Fruit fly (Drosophila melanogaster): ENCODE data around the gene SmydA-8.

SmydA-8 gene

dm6 chrX:2222181-2222790, 8.7 kb upstream of the SmydA-8 start, which contains the start of gene Vinc (continued):
- TF ChIP-seq hkb (optimal IDR thresholded peaks at IDR 0.05) (no peak), hkb (GFP tag; IDR thresholded peaks at IDR 0.05) (peak; percentile 86), Bgb (GFP tag; IDR thresholded peaks at IDR 0.05; ENCODE audit: partially characterized antibody) (peak; percentile 43), CG17612 (GFP tag; IDR thresholded peaks at IDR 0.05) (no peak; the same call in 1 of the 2 replicates), CG15514 (GFP tag; optimal IDR thresholded peaks at IDR 0.05) (peak; percentile 86), B-H2 (GFP tag; optimal IDR thresholded peaks at IDR 0.05) (peak; percentile 76), Rfx (GFP tag; IDR thresholded peaks at IDR 0.05) (peak; percentile 94), prd (optimal IDR thresholded peaks at IDR 0.05) (no peak), prd (GFP tag; IDR thresholded peaks at IDR 0.05) (peak; percentile 79), CG2875 (GFP tag; optimal IDR thresholded peaks at IDR 0.05) (peak; percentile 26), CG10209 (GFP tag; optimal IDR thresholded peaks at IDR 0.05) (peak; percentile 89), CG10267 (tag; optimal IDR thresholded peaks at IDR 0.05) (peak; percentile 82), mld (GFP tag; IDR thresholded peaks at IDR 0.05; ENCODE audit: partially characterized antibody) (no peak), az2 (GFP tag; optimal IDR thresholded peaks at IDR 0.05) (peak; percentile 62), Hr3 (GFP tag; optimal IDR thresholded peaks at IDR 0.05) (peak; percentile 62), CG5953 (GFP tag; IDR thresholded peaks at IDR 0.05) (peak; percentile 61), cas (GFP tag; IDR thresholded peaks at IDR 0.05) (peak; percentile 68; the same call in 1 of the 2 replicates), vfl (GFP tag; optimal IDR thresholded peaks at IDR 0.05) (peak; percentile 63), chif (GFP tag; optimal IDR thresholded peaks at IDR 0.05) (peak; percentile 13 to 85), Max (GFP tag; optimal IDR thresholded peaks at IDR 0.05) (peak; percentile 81), CG11504 (tag; optimal IDR thresholded peaks at IDR 0.05) (peak; percentile 90), pita (GFP tag; optimal IDR thresholded peaks at IDR 0.05) (no peak), row (GFP tag; IDR thresholded peaks at IDR 0.05) (peak; percentile 98), Tbp (GFP tag; optimal IDR thresholded peaks at IDR 0.05) (no peak), unpg (GFP tag; optimal IDR thresholded peaks at IDR 0.05) (peak; percentile 73), Xrp1 (GFP tag; IDR thresholded peaks at IDR 0.05) (peak; percentile 91), CG4404 (GFP tag; IDR thresholded peaks at IDR 0.05) (peak; percentile 70), unc-4 (GFP tag; IDR thresholded peaks at IDR 0.05; ENCODE audit: partially characterized antibody) (no peak), ap (GFP tag; IDR thresholded peaks at IDR 0.05) (peak; percentile 67), Ada2b (GFP tag; IDR thresholded peaks at IDR 0.05) (peak; percentile 77), scrt (GFP tag; optimal IDR thresholded peaks at IDR 0.05) (peak; percentile 87), Mes4 (GFP tag; optimal IDR thresholded peaks at IDR 0.05) (peak; percentile 41), CHES-1-like (GFP tag; optimal IDR thresholded peaks at IDR 0.05) (peak; percentile 58), Blimp-1 (GFP tag; optimal IDR thresholded peaks at IDR 0.05) (peak; percentile 85), CG34224 (GFP tag; IDR thresholded peaks at IDR 0.05; ENCODE audit: partially characterized antibody) (0 out of 3 replicates have a peak, but pooled peaks have one; percentile 27), CG30431 (GFP tag; optimal IDR thresholded peaks at IDR 0.05) (peak; percentile 74), CG16813 (GFP tag; IDR thresholded peaks at IDR 0.05; ENCODE audit: partially characterized antibody) (peak; percentile 49; the same call in 2 of the 3 replicates), corto (GFP tag; optimal IDR thresholded peaks at IDR 0.05) (no peak), CG6765 (GFP tag; optimal IDR thresholded peaks at IDR 0.05) (peak; percentile 88), NK7.1 (GFP tag; optimal IDR thresholded peaks at IDR 0.05) (peak; percentile 80), CG12071 (GFP tag; optimal IDR thresholded peaks at IDR 0.05) (peak; percentile 78), nmo (GFP tag; optimal IDR thresholded peaks at IDR 0.05) (peak; percentile 91), CG2678 (tag; optimal IDR thresholded peaks at IDR 0.05) (peak; percentile 96), Eip74EF (GFP tag; optimal IDR thresholded peaks at IDR 0.05) (peak in 1 of 2 experiments; percentile 89), CG10366 (GFP tag; IDR thresholded peaks at IDR 0.05) (peak; percentile 54), CG17802 (tag; optimal IDR thresholded peaks at IDR 0.05) (peak; percentile 68), CG16779 (GFP tag; IDR thresholded peaks at IDR 0.05) (no peak), p53 (GFP tag; optimal IDR thresholded peaks at IDR 0.05) (peak; percentile 72), da (GFP tag; optimal IDR thresholded peaks at IDR 0.05) (no peak)
